Worm (Caenorhabditis elegans): ENCODE measurements around the gene arp-11.
A peak's percentile ranks its signal among the peaks of the same experiment; 100 is the strongest.

Gene arp-11

ce11 chrIV:7916907-7917306 is 14.8 kb upstream of the arp-11 start:
- TF ChIP-seq ces-1 (GFP tag; optimal IDR thresholded peaks at IDR 0.05), result no peak
- TF ChIP-seq pha-4 (tag; optimal IDR thresholded peaks at IDR 0.05), result no peak
- TF ChIP-seq mep-1 (tag; optimal IDR thresholded peaks at IDR 0.05), result no peak
- no peak for TF ChIP-seq snpc-4 (tag; optimal IDR thresholded peaks at IDR 0.05)
- no peak for TF ChIP-seq nhr-76 (tag; optimal IDR thresholded peaks at IDR 0.05)
- no peak for TF ChIP-seq lin-32 (GFP tag; optimal IDR thresholded peaks at IDR 0.05)
- no peak for TF ChIP-seq cnd-1 (tag; optimal IDR thresholded peaks at IDR 0.05)
- TF ChIP-seq blmp-1 (tag; optimal IDR thresholded peaks at IDR 0.05), result no peak
- TF ChIP-seq unc-120 (tag; optimal IDR thresholded peaks at IDR 0.05; ENCODE audit: poor library complexity, severe bottlenecking), result no peak
- no peak for TF ChIP-seq sptf-1 (tag; optimal IDR thresholded peaks at IDR 0.05)

DNA sequence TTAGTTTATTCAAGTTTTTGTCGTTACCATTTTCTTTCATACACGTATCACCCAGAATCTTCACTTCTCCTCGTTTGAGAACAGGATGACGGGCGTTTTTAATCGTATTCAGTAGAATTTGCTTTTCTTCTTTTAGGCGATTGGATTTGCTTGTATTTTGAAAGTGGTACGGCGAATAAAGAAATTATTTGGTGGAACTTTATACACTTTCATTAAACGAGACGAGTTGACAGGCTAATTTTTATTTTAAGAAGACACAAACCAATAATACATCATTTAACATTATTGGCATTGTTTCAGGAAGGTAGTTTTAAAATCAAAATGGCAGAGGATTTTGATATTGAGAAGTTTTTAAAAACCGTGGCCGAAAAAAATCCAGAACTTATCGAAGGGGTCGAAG is 12.9 kb upstream of the arp-11 start, which contains the start of gene C49H3.4:
Gene C49H3.4, plus strand, starts transcription at position 301 of the 400 bp plus-strand sequence.
- no peak for TF ChIP-seq elt-1 (tag; optimal IDR thresholded peaks at IDR 0.05; ENCODE audit: borderline replicate concordance, insufficient read depth)
- TF ChIP-seq flh-1 (GFP tag; optimal IDR thresholded peaks at IDR 0.05), result no peak

DNA sequence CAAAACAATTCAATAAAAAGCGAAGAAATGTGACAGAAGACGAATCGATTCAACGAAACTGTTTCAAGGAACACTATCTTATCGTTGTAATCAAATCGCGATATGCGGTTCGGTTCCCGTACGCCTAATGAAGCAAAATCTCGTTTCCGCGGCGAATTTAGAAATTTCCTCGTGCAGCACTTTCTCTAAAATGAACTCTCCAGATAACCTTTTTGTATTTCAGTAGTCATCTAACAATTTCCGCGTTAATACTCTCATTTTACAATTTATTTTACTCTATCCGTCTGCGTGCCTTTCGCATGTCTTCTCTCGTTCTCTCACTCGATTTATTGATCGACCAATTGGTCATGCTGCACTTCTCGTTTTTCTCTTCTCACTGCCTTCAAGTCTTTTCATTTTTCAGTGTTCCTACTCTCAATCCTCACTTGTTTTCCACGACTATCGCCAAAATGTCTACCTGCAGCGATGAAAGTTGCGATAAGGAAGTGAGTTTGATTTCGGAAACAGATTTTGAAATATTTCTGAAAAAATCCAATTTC is 8.2 kb upstream of the arp-11 start, which contains the start of the genes npp-27 and ntl-4:
Gene npp-27, minus strand, starts transcription at position 51 of the 539 bp plus-strand sequence.
Gene ntl-4, plus strand, starts transcription at position 379 of the 539 bp plus-strand sequence.
- TF ChIP-seq hlh-1 (tag; optimal IDR thresholded peaks at IDR 0.05) (peak; percentile 30), lin-13 (tag; optimal IDR thresholded peaks at IDR 0.05) (no peak), ceh-83 (GFP tag; optimal IDR thresholded peaks at IDR 0.05) (peak; percentile 33), ces-1 (GFP tag; optimal IDR thresholded peaks at IDR 0.05) (peak; percentile 6), elt-1 (tag; optimal IDR thresholded peaks at IDR 0.05; ENCODE audit: borderline replicate concordance, insufficient read depth) (peak; percentile 83), M03D4.4 (tag; optimal IDR thresholded peaks at IDR 0.05) (no peak)

ce11 chrIV:7909455-7910141 is 7.5 kb upstream of the arp-11 start:
- TF ChIP-seq hlh-1 (tag; optimal IDR thresholded peaks at IDR 0.05), result peak; percentile 19
- TF ChIP-seq bed-3 (GFP tag; optimal IDR thresholded peaks at IDR 0.05), result no peak
- no peak for TF ChIP-seq ceh-83 (GFP tag; optimal IDR thresholded peaks at IDR 0.05)
- TF ChIP-seq lsy-2 (tag; optimal IDR thresholded peaks at IDR 0.05), result peak; percentile 65
- TF ChIP-seq ceh-39 (tag; optimal IDR thresholded peaks at IDR 0.05), result no peak
- no peak for TF ChIP-seq ztf-11 (tag; optimal IDR thresholded peaks at IDR 0.05)
- no peak for TF ChIP-seq drap-1 (GFP tag; optimal IDR thresholded peaks at IDR 0.05)
- TF ChIP-seq mep-1 (tag; optimal IDR thresholded peaks at IDR 0.05), result peak; percentile 65
- peak; percentile 8 for TF ChIP-seq ces-1 (GFP tag; optimal IDR thresholded peaks at IDR 0.05)
- TF ChIP-seq nhr-2 (tag; optimal IDR thresholded peaks at IDR 0.05), result no peak

DNA sequence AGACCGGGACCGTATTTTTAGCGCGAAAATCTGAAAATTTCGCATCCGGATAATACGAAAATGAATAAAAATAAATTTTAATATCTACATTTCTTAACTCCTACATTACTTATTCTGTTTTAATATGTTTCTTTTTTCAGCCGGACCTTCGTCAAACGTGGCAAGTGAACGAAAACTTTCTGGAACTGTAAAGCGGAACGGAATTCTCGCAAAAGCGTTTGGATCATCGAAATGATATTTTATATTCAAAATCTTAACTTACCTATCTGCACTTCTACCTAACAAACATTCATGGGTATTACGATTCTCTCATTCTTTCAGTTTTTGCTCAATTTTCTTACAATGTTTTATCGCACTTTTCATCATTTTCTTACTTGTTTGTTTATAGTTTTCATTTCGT is 4.6 kb upstream of the arp-11 start:
- TF ChIP-seq lin-13 (tag; optimal IDR thresholded peaks at IDR 0.05), result no peak

- TF ChIP-seq ceh-39 (tag; optimal IDR thresholded peaks at IDR 0.05) (no peak), hlh-1 (tag; optimal IDR thresholded peaks at IDR 0.05) (peak; percentile 30), ces-1 (GFP tag; optimal IDR thresholded peaks at IDR 0.05) (peak; percentile 52)
These were observed 1.3 kb upstream of the arp-11 start, which contains the start of gene C49H3.6 for ce11 chrIV:7903359-7903758. TSS of gene C49H3.6 (plus strand) at chrIV:7903738.

ce11 chrIV:7898489-7898888 is 3.6 kb downstream of the arp-11 start:
- TF ChIP-seq elt-1 (tag; optimal IDR thresholded peaks at IDR 0.05; ENCODE audit: borderline replicate concordance, insufficient read depth) (no peak), zip-8 (tag; optimal IDR thresholded peaks at IDR 0.05) (no peak), sptf-1 (tag; optimal IDR thresholded peaks at IDR 0.05) (no peak), pha-4 (tag; optimal IDR thresholded peaks at IDR 0.05) (no peak), cnd-1 (tag; optimal IDR thresholded peaks at IDR 0.05) (no peak), nhr-76 (tag; optimal IDR thresholded peaks at IDR 0.05) (no peak), ham-2 (GFP tag; optimal IDR thresholded peaks at IDR 0.05) (no peak), unc-120 (tag; optimal IDR thresholded peaks at IDR 0.05; ENCODE audit: poor library complexity, severe bottlenecking) (no peak), mep-1 (tag; optimal IDR thresholded peaks at IDR 0.05) (no peak), sem-2 (GFP tag; optimal IDR thresholded peaks at IDR 0.05) (no peak), lin-13 (tag; optimal IDR thresholded peaks at IDR 0.05) (no peak), nhr-28 (tag; optimal IDR thresholded peaks at IDR 0.05) (no peak), snpc-4 (tag; optimal IDR thresholded peaks at IDR 0.05) (no peak), lsy-2 (tag; optimal IDR thresholded peaks at IDR 0.05) (no peak), unc-62 (GFP tag; optimal IDR thresholded peaks at IDR 0.05) (no peak), nhr-237 (tag; optimal IDR thresholded peaks at IDR 0.05) (no peak), ceh-39 (tag; optimal IDR thresholded peaks at IDR 0.05) (no peak), mab-5 (tag; optimal IDR thresholded peaks at IDR 0.05) (no peak), hlh-1 (tag; optimal IDR thresholded peaks at IDR 0.05) (no peak), flh-1 (GFP tag; optimal IDR thresholded peaks at IDR 0.05) (no peak)

Data from whole organism, mixed stage, embryonic.